Worm (Caenorhabditis elegans) whole organism, L4 larva: ENCODE results near the gene amph-1.

ENCODE experiments used
- Y105C5A.15 ChIP-seq: fragments of 200-800 bp; sonication (Bioruptor generic); IDR thresholded peaks from 2 replicates; pipeline ENCODE4 v1.3.6; 2022; ENCODE audit warnings: missing genetic modification characterization, missing compliant biosample characterization
- Y48G9A.11 ChIP-seq: fragments of 200-800 bp; sonication (Bioruptor generic); IDR thresholded peaks from 2 replicates; pipeline ENCODE4 v1.3.6; 2022; ENCODE audit warnings: missing genetic modification reagents, missing genetic modification characterization, missing compliant biosample characterization
- Y75B8A.6 ChIP-seq: fragments of 200-800 bp; sonication (Bioruptor generic); IDR thresholded peaks from 2 replicates; pipeline ENCODE4 v1.3.6; 2022; ENCODE audit warnings: missing genetic modification reagents, missing genetic modification characterization, missing compliant biosample characterization
- ZK546.5 ChIP-seq, 2 experiments: sonication (generic microtip); optimal IDR thresholded peaks; 2 replicates each; lab custom pipeline; 2017; ENCODE audit warnings: missing biosample characterization in 2 of 2, missing genetic modification characterization in 2 of 2
- aly-2 ChIP-seq: sonication (generic microtip); optimal IDR thresholded peaks from 2 replicates; lab custom pipeline; 2018; ENCODE audit warnings: missing biosample characterization, missing genetic modification characterization
- attf-4 ChIP-seq: sonication (generic microtip); optimal IDR thresholded peaks from 3 replicates; lab custom pipeline; 2017; ENCODE audit warnings: missing biosample characterization, missing genetic modification characterization
- ceh-20 ChIP-seq: fragments of 200-800 bp; sonication (Bioruptor generic); IDR thresholded peaks from 2 replicates; pipeline ENCODE4 v1.3.6; 2022; ENCODE audit warnings: missing genetic modification reagents, missing genetic modification characterization, missing compliant biosample characterization
- ceh-28 ChIP-seq: fragments of 150-350 bp; optimal IDR thresholded peaks from 2 replicates; lab custom pipeline; 2014; ENCODE audit warnings: missing biosample characterization, missing genetic modification reagents, missing genetic modification characterization
- ceh-32 ChIP-seq: sonication (generic microtip); optimal IDR thresholded peaks from 2 replicates; lab custom pipeline; 2016; ENCODE audit warnings: mild to moderate bottlenecking, missing genetic modification characterization, missing compliant biosample characterization; ENCODE audit not compliant: poor library complexity
- ces-1 ChIP-seq: fragments of 150-350 bp; sonication (generic microtip); optimal IDR thresholded peaks from 4 replicates; lab custom pipeline; 2014; ENCODE audit warnings: missing biosample characterization, missing genetic modification reagents, missing genetic modification characterization
- ctbp-1 ChIP-seq: fragments of 200-800 bp; sonication (Bioruptor generic); IDR thresholded peaks from 2 replicates; pipeline ENCODE4 v1.3.6; 2022; ENCODE audit warnings: missing genetic modification reagents, missing genetic modification characterization, missing compliant biosample characterization
- daf-16 ChIP-seq, 3 experiments: sonication (generic microtip); optimal IDR thresholded peaks; 2 replicates each; lab custom pipeline; 2016 to 2017; ENCODE audit warnings: missing genetic modification characterization in 3 of 3, missing genetic modification reagents in 3 of 3, mild to moderate bottlenecking in 2 of 3, missing compliant biosample characterization in 2 of 3, missing biosample characterization in 1 of 3, moderate library complexity in 1 of 3
- daf-19 ChIP-seq: fragments of 200-800 bp; sonication (Bioruptor generic); conservative IDR thresholded peaks from 2 replicates; pipeline ENCODE4 v1.3.6; 2022; ENCODE audit warnings: missing genetic modification characterization, missing compliant biosample characterization
- daf-8 ChIP-seq: fragments of 200-800 bp; sonication (Bioruptor generic); IDR thresholded peaks from 2 replicates; pipeline ENCODE4 v1.3.6; 2022; ENCODE audit warnings: missing genetic modification characterization, missing compliant biosample characterization
- egl-43 ChIP-seq: fragments of 200-800 bp; sonication (Bioruptor generic); IDR thresholded peaks from 2 replicates; pipeline ENCODE4 v1.3.6; 2022; ENCODE audit warnings: missing genetic modification reagents, missing genetic modification characterization, missing compliant biosample characterization
- gei-8 ChIP-seq: fragments of 200-800 bp; sonication (Bioruptor generic); optimal IDR thresholded peaks from 2 replicates; lab custom pipeline; 2018; ENCODE audit warnings: mild to moderate bottlenecking, missing genetic modification characterization, missing compliant biosample characterization
- hmg-1.1 ChIP-seq: fragments of 200-800 bp; sonication (Bioruptor generic); IDR thresholded peaks from 2 replicates; pipeline ENCODE4 v1.3.6; 2022; ENCODE audit warnings: missing genetic modification reagents, missing genetic modification characterization, missing compliant biosample characterization
- lin-29 ChIP-seq: fragments of 200-800 bp; sonication (Bioruptor generic); IDR thresholded peaks from 2 replicates; pipeline ENCODE4 v1.3.6; 2022; ENCODE audit warnings: missing genetic modification reagents, missing genetic modification characterization, missing compliant biosample characterization
- lir-3 ChIP-seq: sonication (generic microtip); optimal IDR thresholded peaks from 2 replicates; lab custom pipeline; 2016; ENCODE audit warnings: mild to moderate bottlenecking, missing genetic modification characterization, missing compliant biosample characterization
- mdt-29 ChIP-seq: fragments of 200-800 bp; sonication (Bioruptor generic); IDR thresholded peaks from 2 replicates; pipeline ENCODE4 v1.3.6; 2022; ENCODE audit warnings: missing genetic modification reagents, missing genetic modification characterization, missing compliant biosample characterization
- mes-2 ChIP-seq: sonication (generic microtip); optimal IDR thresholded peaks from 2 replicates; lab custom pipeline; 2016; ENCODE audit warnings: missing genotype, mild to moderate bottlenecking, missing genetic modification characterization, missing compliant biosample characterization; ENCODE audit not compliant: poor library complexity, severe bottlenecking
- mxl-3 ChIP-seq: fragments of 200-800 bp; sonication (Bioruptor generic); optimal IDR thresholded peaks from 2 replicates; lab custom pipeline; 2018; ENCODE audit warnings: mild to moderate bottlenecking, missing genetic modification characterization, missing compliant biosample characterization
- nhr-102 ChIP-seq: sonication (generic microtip); optimal IDR thresholded peaks from 2 replicates; lab custom pipeline; 2016; ENCODE audit warnings: mild to moderate bottlenecking, missing genetic modification characterization, moderate library complexity, missing compliant biosample characterization
- nhr-42 ChIP-seq: fragments of 200-800 bp; sonication (Bioruptor generic); IDR thresholded peaks from 2 replicates; pipeline ENCODE4 v1.3.6; 2022; ENCODE audit warnings: missing genetic modification characterization, missing compliant biosample characterization
- set-16 ChIP-seq: fragments of 200-800 bp; sonication (Bioruptor generic); IDR thresholded peaks from 2 replicates; pipeline ENCODE4 v1.3.6; 2022; ENCODE audit warnings: missing genetic modification reagents, missing genetic modification characterization, missing compliant biosample characterization
- snpc-1.2 ChIP-seq: fragments of 200-800 bp; sonication (Bioruptor generic); IDR thresholded peaks from 2 replicates; pipeline ENCODE4 v1.3.6; 2022; ENCODE audit warnings: missing genetic modification reagents, missing genetic modification characterization, missing compliant biosample characterization
- tag-97 ChIP-seq: fragments of 200-800 bp; sonication (Bioruptor generic); IDR thresholded peaks from 2 replicates; pipeline ENCODE4 v1.3.6; 2022; ENCODE audit warnings: missing genetic modification characterization, missing compliant biosample characterization
- tra-1 ChIP-seq: fragments of 200-800 bp; sonication (Bioruptor generic); IDR thresholded peaks from 2 replicates; pipeline ENCODE4 v1.3.6; 2022; ENCODE audit warnings: missing genetic modification reagents, missing genetic modification characterization, missing compliant biosample characterization
- unc-62 ChIP-seq, 3 experiments: fragments of 150-350 bp in 1 of 3; sonication (generic microtip); optimal IDR thresholded peaks in 2 of 3; peaks in 1 of 3; 1 replicate in 1 of 3; 2 replicates in 2 of 3; lab custom pipeline; 2014 to 2017; ENCODE audit warnings: missing biosample characterization in 3 of 3, missing genetic modification characterization in 3 of 3, missing genetic modification reagents in 3 of 3, missing genotype in 1 of 3
- zag-1 ChIP-seq: fragments of 150-350 bp; optimal IDR thresholded peaks from 2 replicates; lab custom pipeline; 2014; ENCODE audit warnings: missing biosample characterization, missing genetic modification characterization
- zfp-2 ChIP-seq: sonication (generic microtip); optimal IDR thresholded peaks from 2 replicates; lab custom pipeline; 2016; ENCODE audit warnings: mild to moderate bottlenecking, missing genetic modification characterization, missing compliant biosample characterization
- zfp-3 ChIP-seq: fragments of 200-800 bp; sonication (Bioruptor generic); conservative IDR thresholded peaks from 2 replicates; pipeline ENCODE4 v1.3.6; 2022; ENCODE audit warnings: missing genetic modification reagents, missing genetic modification characterization, missing compliant biosample characterization
- zip-2 ChIP-seq: fragments of 150-350 bp; optimal IDR thresholded peaks from 2 replicates; lab custom pipeline; 2014; ENCODE audit warnings: missing biosample characterization, missing genetic modification characterization
- ztf-7 ChIP-seq: fragments of 150-350 bp; optimal IDR thresholded peaks from 2 replicates; lab custom pipeline; 2014; ENCODE audit warnings: missing biosample characterization, missing genetic modification characterization

The amph-1 gene

ce11 chrIV:9623269-9623668, 24.4 kb downstream of the amph-1 start, which contains the start of gene W09C2.9:
Gene W09C2.9, minus strand, starts transcription at chrIV:9623369.
- TF ChIP-seq lir-3 (tag; lab: Kevin White, UChicago) (no peak), lin-29 (GFP tag; lab: Robert Waterston, UW) (no peak), zip-2 (tag; lab: Kevin White, UChicago) (no peak), mxl-3 (GFP tag; lab: Kevin White, UChicago) (no peak), nhr-102 (tag; lab: Kevin White, UChicago) (no peak)
- TF ChIP-seq, all 104 proteins: peak for 0

- TF ChIP-seq ces-1 (GFP tag; lab: Kevin White, UChicago), result no peak
- no peak for TF ChIP-seq set-16 (GFP tag; lab: Robert Waterston, UW)
- TF ChIP-seq Y105C5A.15 (GFP tag; lab: Robert Waterston, UW), result no peak
- TF ChIP-seq ztf-7, result no peak
- TF ChIP-seq gei-8 (GFP tag; lab: Kevin White, UChicago), result no peak
Measured at ce11 chrIV:9622272-9622671, 25.4 kb downstream of the amph-1 start, which contains the start of gene W09C2.7. Gene W09C2.7, minus strand, starts transcription at chrIV:9622372.

DNA sequence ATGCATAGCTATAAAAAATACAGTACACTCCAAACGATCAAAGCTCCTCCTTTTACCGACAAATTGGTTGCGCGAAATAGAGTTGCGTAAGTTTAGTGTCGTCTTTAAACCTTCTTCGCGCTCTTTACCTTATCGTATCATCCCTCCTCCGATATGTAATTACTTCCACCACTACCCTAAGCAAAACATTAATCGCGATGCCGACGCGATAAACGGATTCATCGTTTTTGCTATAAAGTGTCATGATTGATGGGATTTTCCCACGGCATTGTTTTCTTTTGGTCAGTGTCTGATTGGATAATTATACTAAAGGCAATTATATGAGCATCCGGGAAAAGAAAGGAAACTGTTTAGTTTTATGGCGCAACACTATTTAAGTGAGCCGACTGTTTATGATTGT, 28.8 kb downstream of the amph-1 start:
- TF ChIP-seq tra-1 (GFP tag; lab: Robert Waterston, UW) (no peak), daf-19 (no peak), Y75B8A.6 (GFP tag; lab: Robert Waterston, UW) (no peak), unc-62 (GFP tag; optimal IDR thresholded peaks at IDR 0.05 in 1 of 2; lab: Kevin White, UChicago) (peak in 1 of 2 experiments; percentile 12), unc-62 (tag; optimal IDR thresholded peaks at IDR 0.05; lab: Kevin White, UChicago) (no peak), zfp-3 (GFP tag; lab: Robert Waterston, UW) (no peak)

DNA sequence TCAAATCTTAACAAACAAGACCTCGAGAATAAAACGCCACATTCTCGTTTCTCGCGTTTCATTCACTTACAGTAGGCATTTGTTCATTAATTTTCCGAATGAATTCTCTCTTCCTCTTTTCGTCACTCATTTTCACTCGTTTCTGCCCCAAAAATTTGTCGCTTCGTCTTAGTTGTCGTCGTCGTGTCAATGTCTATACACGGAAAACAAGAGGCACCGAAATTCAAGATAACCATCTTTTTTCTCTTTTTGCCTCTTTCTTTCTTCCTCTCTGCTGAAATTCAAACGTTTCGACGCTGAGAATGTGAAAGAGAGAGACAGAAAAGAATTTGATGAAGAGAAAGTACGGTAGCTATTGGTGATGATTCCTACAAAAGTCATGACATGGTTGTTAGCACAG, 29.7 kb downstream of the amph-1 start:
- TF ChIP-seq unc-62 (GFP tag; optimal IDR thresholded peaks at IDR 0.05 in 1 of 2; lab: Kevin White, UChicago), result peak in 1 of 2 experiments; percentile 49
- TF ChIP-seq unc-62 (tag; optimal IDR thresholded peaks at IDR 0.05; lab: Kevin White, UChicago), result no peak
- no peak for TF ChIP-seq ZK546.5 (tag; optimal IDR thresholded peaks at IDR 0.05; lab: Kevin White, UChicago)
- 0 out of 2 replicates have a peak, but pooled peaks have one; percentile 12 for TF ChIP-seq hmg-1.1

DNA sequence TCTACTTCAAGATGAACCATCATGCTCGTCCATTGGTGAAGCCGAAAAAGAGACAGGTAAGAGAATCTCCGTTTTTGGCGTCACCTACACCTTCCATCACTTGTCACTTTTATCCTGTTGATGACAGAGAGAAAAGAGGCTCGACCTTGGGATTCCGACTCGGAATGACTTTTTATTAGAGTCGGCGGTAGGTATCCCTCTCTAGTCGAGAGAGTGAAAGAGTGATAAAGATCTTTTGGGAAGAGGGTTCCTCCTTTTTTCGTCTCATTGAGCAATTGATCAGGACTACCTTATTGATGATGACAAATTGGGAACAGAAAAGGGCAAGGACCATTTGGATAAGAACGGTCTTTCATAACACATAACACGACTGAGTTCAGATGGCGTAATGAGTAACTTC, 30.3 kb downstream of the amph-1 start:
- no peak for TF ChIP-seq tag-97 (GFP tag; lab: Robert Waterston, UW)
- no peak for TF ChIP-seq aly-2 (tag; lab: Kevin White, UChicago)
- peak in 1 of 2 experiments; percentile 88 for TF ChIP-seq unc-62 (GFP tag; optimal IDR thresholded peaks at IDR 0.05 in 1 of 2; lab: Kevin White, UChicago)
- TF ChIP-seq unc-62 (tag; optimal IDR thresholded peaks at IDR 0.05; lab: Kevin White, UChicago), result no peak
- TF ChIP-seq ZK546.5 (tag; optimal IDR thresholded peaks at IDR 0.05; lab: Kevin White, UChicago), result no peak

ce11 chrIV:9615511-9615910, 32.2 kb downstream of the amph-1 start:
- no peak for TF ChIP-seq mes-2
- TF ChIP-seq egl-43 (GFP tag; lab: Robert Waterston, UW), result no peak
- TF ChIP-seq attf-4 (tag; lab: Kevin White, UChicago), result no peak
- TF ChIP-seq gei-8 (GFP tag; lab: Kevin White, UChicago), result no peak
- TF ChIP-seq zag-1 (tag; lab: Kevin White, UChicago), result no peak
- no peak for TF ChIP-seq daf-8 (GFP tag; lab: Robert Waterston, UW)
- TF ChIP-seq ceh-20 (GFP tag; lab: Robert Waterston, UW), result no peak

DNA sequence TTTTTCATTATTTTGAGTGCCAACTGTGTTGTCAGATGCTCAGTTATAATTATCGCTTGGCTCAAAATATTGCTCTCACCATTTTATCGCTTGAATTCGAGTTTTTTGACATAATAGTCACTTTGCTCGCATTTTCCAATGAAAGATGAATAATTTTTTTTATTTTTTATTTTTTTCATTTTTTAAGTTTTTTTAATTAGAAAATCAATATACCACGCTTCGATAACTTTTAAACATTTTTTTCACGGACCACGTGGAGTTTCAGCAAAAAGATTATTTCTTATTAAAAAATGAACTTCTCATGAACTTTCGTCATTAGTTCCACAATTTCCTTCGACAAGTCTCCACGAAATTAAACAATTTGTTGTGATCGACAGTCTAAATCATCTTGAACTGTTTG, 33.0 kb downstream of the amph-1 start, which contains the start of gene elt-1:
Gene elt-1, plus strand, starts transcription at position 301 of the 400 bp plus-strand sequence.
- TF ChIP-seq ceh-28 (tag; lab: Kevin White, UChicago), result no peak
- no peak for TF ChIP-seq ctbp-1 (GFP tag; lab: Robert Waterston, UW)
- TF ChIP-seq ceh-32 (tag; lab: Kevin White, UChicago), result no peak
- TF ChIP-seq snpc-1.2 (GFP tag; lab: Robert Waterston, UW), result no peak
- no peak for TF ChIP-seq ztf-7
- TF ChIP-seq mdt-29, result no peak
- TF ChIP-seq mes-2, result no peak
- TF ChIP-seq daf-16 (GFP tag; optimal IDR thresholded peaks at IDR 0.05; lab: Kevin White, UChicago), result no peak
- TF ChIP-seq daf-16 (tag; optimal IDR thresholded peaks at IDR 0.05; lab: Kevin White, UChicago), result no peak
- TF ChIP-seq zag-1 (tag; lab: Kevin White, UChicago), result no peak
- TF ChIP-seq Y48G9A.11 (GFP tag; lab: Robert Waterston, UW), result no peak
- TF ChIP-seq aly-2 (tag; lab: Kevin White, UChicago), result no peak
- TF ChIP-seq ces-1 (GFP tag; lab: Kevin White, UChicago), result no peak
- TF ChIP-seq nhr-42 (GFP tag; lab: Robert Waterston, UW), result no peak
- TF ChIP-seq zfp-2 (tag; lab: Kevin White, UChicago), result no peak
- no peak for TF ChIP-seq tra-1 (GFP tag; lab: Robert Waterston, UW)
